Worm (Caenorhabditis elegans) whole organism, L4 larva: Measurements from ENCODE around the gene F09E5.7.

ENCODE experiments used
- D1046.2 ChIP-seq: fragments of 200-800 bp; sonication (Bioruptor generic); IDR thresholded peaks from 2 replicates; pipeline ENCODE4 v1.3.6; 2022; ENCODE audit warnings: missing genetic modification characterization, missing compliant biosample characterization
- F26F4.8 ChIP-seq: fragments of 200-800 bp; sonication (Bioruptor generic); conservative IDR thresholded peaks from 2 replicates; pipeline ENCODE4 v1.3.6; 2022; ENCODE audit warnings: missing genetic modification characterization, missing compliant biosample characterization
- R02D3.7 ChIP-seq: fragments of 150-350 bp; sonication (generic microtip); optimal IDR thresholded peaks from 3 replicates; lab custom pipeline; 2014; ENCODE audit warnings: missing biosample characterization, missing genetic modification characterization
- T26A8.4 ChIP-seq: fragments of 200-800 bp; sonication (Bioruptor generic); IDR thresholded peaks from 2 replicates; pipeline ENCODE4 v1.3.6; 2022; ENCODE audit warnings: missing genetic modification characterization, missing compliant biosample characterization
- Y75B8A.6 ChIP-seq: fragments of 200-800 bp; sonication (Bioruptor generic); IDR thresholded peaks from 2 replicates; pipeline ENCODE4 v1.3.6; 2022; ENCODE audit warnings: missing genetic modification reagents, missing genetic modification characterization, missing compliant biosample characterization
- aha-1 ChIP-seq: fragments of 150-350 bp; peaks from one replicate; lab custom pipeline; 2014; ENCODE audit warnings: missing biosample characterization, missing genetic modification characterization
- aly-2 ChIP-seq: sonication (generic microtip); optimal IDR thresholded peaks from 2 replicates; lab custom pipeline; 2018; ENCODE audit warnings: missing biosample characterization, missing genetic modification characterization
- arid-1 ChIP-seq: fragments of 200-800 bp; sonication (Bioruptor generic); conservative IDR thresholded peaks from 2 replicates; pipeline ENCODE4 v1.3.6; 2022; ENCODE audit warnings: missing genetic modification reagents, missing genetic modification characterization, missing compliant biosample characterization
- ceh-44 ChIP-seq: fragments of 200-800 bp; sonication (Bioruptor generic); IDR thresholded peaks from 2 replicates; pipeline ENCODE4 v1.3.6; 2022; ENCODE audit warnings: missing genetic modification reagents, missing genetic modification characterization, missing compliant biosample characterization
- ceh-62 ChIP-seq: sonication (generic microtip); optimal IDR thresholded peaks from 2 replicates; lab custom pipeline; 2017; ENCODE audit warnings: missing biosample characterization, missing genetic modification characterization
- cey-2 ChIP-seq: sonication (generic microtip); optimal IDR thresholded peaks from 3 replicates; lab custom pipeline; 2017; ENCODE audit warnings: missing genetic modification characterization, mild to moderate bottlenecking, missing compliant biosample characterization, antibody characterized with exemption, borderline replicate concordance; ENCODE audit not compliant: insufficient read depth
- daf-12 ChIP-seq: fragments of 150-350 bp; optimal IDR thresholded peaks from 2 replicates; lab custom pipeline; 2014; ENCODE audit warnings: missing biosample characterization, missing genetic modification reagents, missing genetic modification characterization
- daf-16 ChIP-seq, 3 experiments: sonication (generic microtip); optimal IDR thresholded peaks; 2 replicates each; lab custom pipeline; 2016 to 2017; ENCODE audit warnings: missing genetic modification characterization in 3 of 3, missing genetic modification reagents in 3 of 3, mild to moderate bottlenecking in 2 of 3, missing compliant biosample characterization in 2 of 3, missing biosample characterization in 1 of 3, moderate library complexity in 1 of 3
- dmd-6 ChIP-seq: fragments of 200-800 bp; sonication (Bioruptor generic); IDR thresholded peaks from 2 replicates; pipeline ENCODE4 v1.3.6; 2022; ENCODE audit warnings: missing genetic modification reagents, missing genetic modification characterization, missing compliant biosample characterization
- dmd-9 ChIP-seq: fragments of 200-800 bp; sonication (Bioruptor generic); IDR thresholded peaks from 2 replicates; pipeline ENCODE4 v1.3.6; 2022; ENCODE audit warnings: missing genetic modification reagents, missing genetic modification characterization, missing compliant biosample characterization
- dpl-1 ChIP-seq: fragments of 150-350 bp; optimal IDR thresholded peaks from 2 replicates; lab custom pipeline; 2014; ENCODE audit warnings: missing biosample characterization, missing genetic modification reagents, missing genetic modification characterization
- dve-1 ChIP-seq: sonication (generic microtip); optimal IDR thresholded peaks from 2 replicates; lab custom pipeline; 2017; ENCODE audit warnings: antibody characterized with exemption, mild to moderate bottlenecking, missing genetic modification characterization, missing compliant biosample characterization; ENCODE audit not compliant: insufficient read depth
- egl-43 ChIP-seq: fragments of 200-800 bp; sonication (Bioruptor generic); IDR thresholded peaks from 2 replicates; pipeline ENCODE4 v1.3.6; 2022; ENCODE audit warnings: missing genetic modification reagents, missing genetic modification characterization, missing compliant biosample characterization
- fkh-10 ChIP-seq: fragments of 150-350 bp; optimal IDR thresholded peaks from 2 replicates; lab custom pipeline; 2014; ENCODE audit warnings: missing biosample characterization, missing genetic modification reagents, missing genetic modification characterization
- hif-1 ChIP-seq, 2 experiments: sonication (generic microtip); optimal IDR thresholded peaks; 2 replicates each; lab custom pipeline; 2016 to 2017; ENCODE audit warnings: missing compliant biosample characterization in 2 of 2, missing genetic modification characterization in 2 of 2, missing genetic modification reagents in 2 of 2, missing genotype in 2 of 2, mild to moderate bottlenecking in 1 of 2
- hlh-11 ChIP-seq: fragments of 200-800 bp; sonication (Bioruptor generic); optimal IDR thresholded peaks from 2 replicates; lab custom pipeline; 2018; ENCODE audit warnings: mild to moderate bottlenecking, missing genetic modification characterization, missing compliant biosample characterization
- lin-13 ChIP-seq: fragments of 150-350 bp; optimal IDR thresholded peaks from 2 replicates; lab custom pipeline; 2014; ENCODE audit warnings: missing biosample characterization, missing genetic modification reagents, missing genetic modification characterization
- mdl-1 ChIP-seq, 2 experiments: fragments of 150-350 bp in 1 of 2; sonication (generic microtip) in 1 of 2; optimal IDR thresholded peaks; 2 replicates each; lab custom pipeline; 2014 to 2017; ENCODE audit warnings: missing biosample characterization in 2 of 2, missing genetic modification characterization in 2 of 2
- mxl-2 ChIP-seq: fragments of 200-800 bp; sonication (Bioruptor generic); conservative IDR thresholded peaks from 2 replicates; pipeline ENCODE4 v1.3.6; 2022; ENCODE audit warnings: missing genetic modification reagents, missing genetic modification characterization, missing compliant biosample characterization
- mxl-3 ChIP-seq: fragments of 200-800 bp; sonication (Bioruptor generic); optimal IDR thresholded peaks from 2 replicates; lab custom pipeline; 2018; ENCODE audit warnings: mild to moderate bottlenecking, missing genetic modification characterization, missing compliant biosample characterization
- nhr-237 ChIP-seq: sonication (generic microtip); optimal IDR thresholded peaks from 2 replicates; lab custom pipeline; 2017; ENCODE audit warnings: missing biosample characterization, missing genetic modification characterization
- nhr-28 ChIP-seq: fragments of 150-350 bp; optimal IDR thresholded peaks from 2 replicates; lab custom pipeline; 2014; ENCODE audit warnings: missing biosample characterization, missing genetic modification characterization
- nhr-77 ChIP-seq: fragments of 150-350 bp; optimal IDR thresholded peaks from 2 replicates; lab custom pipeline; 2014; ENCODE audit warnings: missing biosample characterization, missing genetic modification characterization
- pha-4 ChIP-seq, 2 experiments: fragments of 150-350 bp in 1 of 2; fragments of 200-800 bp in 1 of 2; sonication (Bioruptor generic) in 1 of 2; IDR thresholded peaks in 1 of 2; optimal IDR thresholded peaks in 1 of 2; 2 replicates each; pipeline versions ENCODE4 v1.3.6 to Lab custom; 2014 to 2022; ENCODE audit warnings: missing genetic modification characterization in 2 of 2, missing genetic modification reagents in 2 of 2, missing biosample characterization in 1 of 2, missing compliant biosample characterization in 1 of 2
- pqm-1 ChIP-seq: sonication (generic microtip); optimal IDR thresholded peaks from 2 replicates; lab custom pipeline; 2017; ENCODE audit warnings: missing biosample characterization, missing genetic modification characterization
- rbr-2 ChIP-seq: sonication (generic microtip); optimal IDR thresholded peaks from 2 replicates; lab custom pipeline; 2016; ENCODE audit warnings: missing genotype, missing genetic modification characterization, missing compliant biosample characterization
- set-16 ChIP-seq: fragments of 200-800 bp; sonication (Bioruptor generic); IDR thresholded peaks from 2 replicates; pipeline ENCODE4 v1.3.6; 2022; ENCODE audit warnings: missing genetic modification reagents, missing genetic modification characterization, missing compliant biosample characterization
- snpc-1.2 ChIP-seq: fragments of 200-800 bp; sonication (Bioruptor generic); IDR thresholded peaks from 2 replicates; pipeline ENCODE4 v1.3.6; 2022; ENCODE audit warnings: missing genetic modification reagents, missing genetic modification characterization, missing compliant biosample characterization
- unc-62 ChIP-seq, 3 experiments: fragments of 150-350 bp in 1 of 3; sonication (generic microtip); optimal IDR thresholded peaks in 2 of 3; peaks in 1 of 3; 1 replicate in 1 of 3; 2 replicates in 2 of 3; lab custom pipeline; 2014 to 2017; ENCODE audit warnings: missing biosample characterization in 3 of 3, missing genetic modification characterization in 3 of 3, missing genetic modification reagents in 3 of 3, missing genotype in 1 of 3
- zip-2 ChIP-seq: fragments of 150-350 bp; optimal IDR thresholded peaks from 2 replicates; lab custom pipeline; 2014; ENCODE audit warnings: missing biosample characterization, missing genetic modification characterization

F09E5.7 gene

DNA sequence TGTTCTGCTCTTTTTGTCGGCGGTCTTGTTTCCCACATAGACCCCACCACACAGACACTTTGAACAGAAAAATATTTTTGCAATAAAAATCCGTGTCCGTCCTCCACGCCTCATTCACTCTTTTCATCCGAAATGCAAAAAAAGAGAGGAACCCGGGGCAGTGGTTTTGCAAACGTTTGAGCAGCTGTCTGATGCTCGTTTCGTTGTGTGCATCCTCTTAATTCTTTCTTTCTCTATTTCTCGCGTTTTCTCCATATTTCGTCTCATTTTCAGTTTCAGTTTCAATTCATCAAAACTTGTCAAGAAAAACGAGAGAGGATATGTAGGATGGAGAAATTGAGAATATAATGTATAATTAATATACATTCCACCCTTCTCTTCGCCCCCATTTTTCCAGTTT is 42.9 kb upstream of the F09E5.7 start:
- peak in 1 of 2 experiments; percentile 35 for TF ChIP-seq unc-62 (GFP tag; optimal IDR thresholded peaks at IDR 0.05 in 1 of 2; lab: Kevin White, UChicago)
- no peak for TF ChIP-seq unc-62 (tag; optimal IDR thresholded peaks at IDR 0.05; lab: Kevin White, UChicago)
- TF ChIP-seq zip-2 (tag; lab: Kevin White, UChicago), result no peak
- peak in 1 of 2 experiments; percentile 38 for TF ChIP-seq daf-16 (GFP tag; optimal IDR thresholded peaks at IDR 0.05; lab: Kevin White, UChicago)
- TF ChIP-seq daf-16 (tag; optimal IDR thresholded peaks at IDR 0.05; lab: Kevin White, UChicago), result no peak

- peak in 1 of 2 experiments; percentile 91 for TF ChIP-seq unc-62 (GFP tag; optimal IDR thresholded peaks at IDR 0.05 in 1 of 2; lab: Kevin White, UChicago)
- TF ChIP-seq unc-62 (tag; optimal IDR thresholded peaks at IDR 0.05; lab: Kevin White, UChicago), result no peak
- no peak for TF ChIP-seq daf-16 (GFP tag; optimal IDR thresholded peaks at IDR 0.05; lab: Kevin White, UChicago)
- TF ChIP-seq daf-16 (tag; optimal IDR thresholded peaks at IDR 0.05; lab: Kevin White, UChicago), result no peak
- no peak for TF ChIP-seq mdl-1 (tag; optimal IDR thresholded peaks at IDR 0.05; lab: Kevin White, UChicago)
- TF ChIP-seq egl-43, result no peak
Measured at ce11 chrII:5309720-5310119, 42.2 kb upstream of the F09E5.7 start.

ce11 chrII:5310795-5311194 is 41.1 kb upstream of the F09E5.7 start:
- no peak for TF ChIP-seq F26F4.8 (GFP tag; lab: Robert Waterston, UW)
- TF ChIP-seq aha-1, result peak; percentile 83

- TF ChIP-seq ceh-44 (no peak), snpc-1.2 (GFP tag; lab: Robert Waterston, UW) (no peak), dmd-9 (GFP tag; lab: Robert Waterston, UW) (no peak), cey-2 (tag; lab: Kevin White, UChicago) (no peak), set-16 (no peak), aha-1 (no peak), aly-2 (tag; lab: Kevin White, UChicago) (no peak), D1046.2 (GFP tag; lab: Robert Waterston, UW) (no peak), R02D3.7 (tag; lab: Kevin White, UChicago) (no peak), lin-13 (no peak), nhr-237 (tag; lab: Kevin White, UChicago) (no peak), ceh-62 (tag; lab: Kevin White, UChicago) (no peak), fkh-10 (GFP tag; lab: Kevin White, UChicago) (no peak)
Measured at ce11 chrII:5311746-5312145, 40.2 kb upstream of the F09E5.7 start, which contains the start of gene gcy-12. Gene gcy-12, plus strand, starts transcription at chrII:5312046.

DNA sequence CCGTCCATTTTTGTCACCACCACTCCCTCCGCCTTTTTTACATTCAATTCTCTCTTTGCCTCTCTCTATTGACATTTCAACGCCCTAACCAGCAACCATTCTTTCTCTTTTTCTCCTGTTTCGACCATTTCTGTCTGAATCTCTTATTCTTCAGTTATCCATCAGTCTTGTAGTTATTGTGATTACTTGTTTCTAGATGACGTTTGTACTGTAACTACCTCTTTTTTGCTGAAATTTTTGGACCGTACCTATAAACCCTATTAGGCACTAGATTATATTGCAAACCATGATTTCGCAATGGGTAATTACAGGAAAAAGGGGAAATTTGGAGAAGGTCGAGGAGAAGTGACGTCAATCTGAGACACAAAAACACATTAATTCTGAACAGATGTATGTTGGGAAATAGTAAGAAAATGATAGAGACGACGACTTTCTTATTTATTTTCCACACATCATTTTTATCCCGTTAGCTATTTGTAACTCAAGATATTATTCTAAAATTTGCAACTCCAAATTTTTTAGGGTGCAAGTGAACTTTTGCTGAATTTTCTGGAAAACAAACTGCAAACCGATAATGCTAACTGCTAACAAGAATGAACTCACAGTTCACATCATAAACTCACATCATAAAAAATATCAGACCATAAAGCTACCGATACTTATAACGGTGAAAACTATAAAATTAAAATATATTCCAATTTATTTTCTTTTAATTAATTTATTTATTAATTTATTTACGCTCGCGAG is 31.5 kb upstream of the F09E5.7 start:
- peak; percentile 6 for TF ChIP-seq mxl-3 (GFP tag; lab: Kevin White, UChicago)
- TF ChIP-seq pqm-1 (tag; lab: Kevin White, UChicago), result peak; percentile 70
- TF ChIP-seq dmd-6, result peak; percentile 62; the same call in 1 of the 2 replicates
- TF ChIP-seq T26A8.4 (GFP tag; lab: Robert Waterston, UW), result 0 out of 2 replicates have a peak, but pooled peaks have one; percentile 27
- peak; percentile 99 for TF ChIP-seq nhr-77 (tag; lab: Kevin White, UChicago)
- TF ChIP-seq daf-16 (GFP tag; optimal IDR thresholded peaks at IDR 0.05; lab: Kevin White, UChicago), result no peak
- peak; percentile 56 for TF ChIP-seq daf-16 (tag; optimal IDR thresholded peaks at IDR 0.05; lab: Kevin White, UChicago)
- peak; percentile 3 for TF ChIP-seq lin-13
- TF ChIP-seq cey-2 (tag; lab: Kevin White, UChicago), result peak; percentile 34
- peak; percentile 97 for TF ChIP-seq nhr-28
- peak; percentile 56 for TF ChIP-seq dve-1 (tag; lab: Kevin White, UChicago)
- peak in 1 of 2 experiments; percentile 97 for TF ChIP-seq unc-62 (GFP tag; optimal IDR thresholded peaks at IDR 0.05 in 1 of 2; lab: Kevin White, UChicago)
- no peak for TF ChIP-seq unc-62 (tag; optimal IDR thresholded peaks at IDR 0.05; lab: Kevin White, UChicago)
- TF ChIP-seq rbr-2 (tag; lab: Kevin White, UChicago), result peak; percentile 7
- TF ChIP-seq mxl-2 (GFP tag; lab: Robert Waterston, UW), result no peak
- peak in 1 of 2 experiments; percentile 10 for TF ChIP-seq hif-1 (tag; optimal IDR thresholded peaks at IDR 0.05; lab: Kevin White, UChicago)
- no peak for TF ChIP-seq dpl-1 (GFP tag; lab: Kevin White, UChicago)
- TF ChIP-seq daf-12 (tag; lab: Kevin White, UChicago), result no peak
- peak; percentile 52 for TF ChIP-seq aha-1
- TF ChIP-seq hlh-11 (tag; lab: Kevin White, UChicago), result peak; percentile 31
- TF ChIP-seq pha-4 (GFP tag; IDR thresholded peaks at IDR 0.05; lab: Robert Waterston, UW), result no peak
- peak; percentile 81 for TF ChIP-seq pha-4 (tag; optimal IDR thresholded peaks at IDR 0.05; lab: Kevin White, UChicago)
- TF ChIP-seq arid-1 (GFP tag; lab: Robert Waterston, UW), result no peak
- no peak for TF ChIP-seq Y75B8A.6 (GFP tag; lab: Robert Waterston, UW)
